Worm (Caenorhabditis elegans) whole organism, L1 larva: ENCODE measurements around the gene flp-9.

Experiments used
- blmp-1 ChIP-seq: fragments of 150-350 bp; optimal IDR thresholded peaks from 2 replicates; lab custom pipeline; 2014; ENCODE audit warnings: missing biosample characterization, missing genetic modification characterization
- ceh-63 ChIP-seq: fragments of 200-800 bp; sonication (Bioruptor generic); optimal IDR thresholded peaks from 2 replicates; lab custom pipeline; 2018; ENCODE audit warnings: mild to moderate bottlenecking, missing genetic modification characterization, missing compliant biosample characterization
- ceh-8 ChIP-seq: fragments of 200-800 bp; sonication (Bioruptor generic); optimal IDR thresholded peaks from 2 replicates; lab custom pipeline; 2018; ENCODE audit warnings: mild to moderate bottlenecking, missing genetic modification characterization, moderate library complexity, missing compliant biosample characterization
- dsc-1 ChIP-seq: sonication (generic microtip); optimal IDR thresholded peaks from 2 replicates; lab custom pipeline; 2016; ENCODE audit warnings: mild to moderate bottlenecking, missing genetic modification characterization, missing compliant biosample characterization
- efl-1 ChIP-seq, 4 experiments: fragments of 150-350 bp; optimal IDR thresholded peaks in 3 of 4; peaks in 1 of 4; 1 replicate in 1 of 4; 2 replicates in 3 of 4; lab custom pipeline; 2014; ENCODE audit warnings: missing biosample characterization in 2 of 4, missing genetic modification characterization in 2 of 4, missing genetic modification reagents in 2 of 4
- egl-13 ChIP-seq: sonication (generic microtip); optimal IDR thresholded peaks from 2 replicates; lab custom pipeline; 2016; ENCODE audit warnings: missing genotype, missing genetic modification reagents, missing genetic modification characterization, missing compliant biosample characterization
- elt-2 ChIP-seq: sonication (generic microtip); optimal IDR thresholded peaks from 2 replicates; lab custom pipeline; 2016; ENCODE audit warnings: missing genetic modification characterization, mild to moderate bottlenecking, inconsistent platforms, missing compliant biosample characterization, missing genetic modification reagents
- elt-3 ChIP-seq, 6 experiments: fragments of 150-350 bp in 1 of 6; sonication (generic microtip); optimal IDR thresholded peaks; 2 replicates each; lab custom pipeline; 2017 to 2018; ENCODE audit warnings: missing biosample characterization in 6 of 6, missing genetic modification characterization in 6 of 6, inconsistent platforms in 1 of 6
- ets-5 ChIP-seq: fragments of 200-800 bp; sonication (Bioruptor generic); IDR thresholded peaks from 2 replicates; pipeline ENCODE4 v1.3.6; 2022; ENCODE audit warnings: missing genetic modification characterization, missing compliant biosample characterization
- fkh-10 ChIP-seq: sonication (generic microtip); optimal IDR thresholded peaks from 2 replicates; lab custom pipeline; 2017; ENCODE audit warnings: missing biosample characterization, missing genetic modification reagents, missing genetic modification characterization
- fkh-4 ChIP-seq: sonication (generic microtip); optimal IDR thresholded peaks from 2 replicates; lab custom pipeline; 2016; ENCODE audit warnings: missing compliant biosample characterization, missing genetic modification characterization, borderline replicate concordance
- fos-1 ChIP-seq: fragments of 150-350 bp; optimal IDR thresholded peaks from 2 replicates; lab custom pipeline; 2014; ENCODE audit warnings: missing biosample characterization, missing genetic modification characterization
- isw-1 ChIP-seq: fragments of 200-800 bp; sonication (Bioruptor generic); IDR thresholded peaks from 2 replicates; pipeline ENCODE4 v1.3.6; 2022; ENCODE audit warnings: missing genetic modification characterization, missing compliant biosample characterization
- lin-13 ChIP-seq: fragments of 150-350 bp; optimal IDR thresholded peaks from 2 replicates; lab custom pipeline; 2014; ENCODE audit warnings: missing biosample characterization, missing genetic modification reagents, missing genetic modification characterization
- lin-14 ChIP-seq: fragments of 200-800 bp; sonication (Bioruptor generic); optimal IDR thresholded peaks from 2 replicates; lab custom pipeline; 2018; ENCODE audit warnings: mild to moderate bottlenecking, missing genetic modification characterization, moderate library complexity, missing compliant biosample characterization
- lin-35 ChIP-seq, 2 experiments: fragments of 150-350 bp; optimal IDR thresholded peaks; 2 replicates each; lab custom pipeline; 2014; ENCODE audit warnings: missing biosample characterization in 2 of 2, missing genetic modification characterization in 2 of 2, missing genetic modification reagents in 2 of 2
- mab-9 ChIP-seq: fragments of 200-800 bp; sonication (Bioruptor generic); IDR thresholded peaks from 2 replicates; pipeline ENCODE4 v1.3.6; 2022; ENCODE audit warnings: missing genetic modification reagents, missing genetic modification characterization, missing compliant biosample characterization
- nhr-12 ChIP-seq: sonication (generic microtip); optimal IDR thresholded peaks from 2 replicates; lab custom pipeline; 2017; ENCODE audit warnings: missing biosample characterization, missing genetic modification characterization
- nhr-19 ChIP-seq: fragments of 200-800 bp; sonication (Bioruptor generic); conservative IDR thresholded peaks from 2 replicates; pipeline ENCODE4 v1.3.6; 2022; ENCODE audit warnings: missing genetic modification characterization, missing compliant biosample characterization
- nhr-47 ChIP-seq: sonication (generic microtip); optimal IDR thresholded peaks from 2 replicates; lab custom pipeline; 2016; ENCODE audit warnings: mild to moderate bottlenecking, missing genetic modification characterization, moderate library complexity, missing compliant biosample characterization
- nhr-71 ChIP-seq: sonication (generic microtip); optimal IDR thresholded peaks from 2 replicates; lab custom pipeline; 2016; ENCODE audit warnings: mild to moderate bottlenecking, missing genetic modification characterization, moderate library complexity, missing compliant biosample characterization
- nhr-84 ChIP-seq: sonication (generic microtip); optimal IDR thresholded peaks from 2 replicates; lab custom pipeline; 2017; ENCODE audit warnings: missing biosample characterization, missing genetic modification characterization
- nhr-85 ChIP-seq: sonication (generic microtip); peaks from one replicate; lab custom pipeline; 2016; ENCODE audit warnings: missing genetic modification characterization, inconsistent platforms, missing compliant biosample characterization
- nhr-90 ChIP-seq: sonication (generic microtip); optimal IDR thresholded peaks from 2 replicates; lab custom pipeline; 2016; ENCODE audit warnings: mild to moderate bottlenecking, missing genetic modification characterization, missing compliant biosample characterization; ENCODE audit not compliant: poor library complexity
- pag-3 ChIP-seq: sonication (generic microtip); optimal IDR thresholded peaks from 2 replicates; lab custom pipeline; 2017; ENCODE audit warnings: missing genetic modification characterization, mild to moderate bottlenecking, missing compliant biosample characterization, antibody characterized with exemption, borderline replicate concordance; ENCODE audit not compliant: insufficient read depth
- skn-1 ChIP-seq: fragments of 150-350 bp; optimal IDR thresholded peaks from 2 replicates; lab custom pipeline; 2014; ENCODE audit warnings: missing biosample characterization, missing genetic modification characterization
- snpc-4 ChIP-seq: fragments of 150-350 bp; optimal IDR thresholded peaks from 2 replicates; lab custom pipeline; 2014; ENCODE audit warnings: missing biosample characterization, missing genetic modification characterization
- snu-23 ChIP-seq: sonication (generic microtip); optimal IDR thresholded peaks from 2 replicates; lab custom pipeline; 2016; ENCODE audit warnings: missing genetic modification characterization, missing compliant biosample characterization
- sox-4 ChIP-seq: sonication (generic microtip); optimal IDR thresholded peaks from 2 replicates; lab custom pipeline; 2016; ENCODE audit warnings: missing genetic modification characterization, missing compliant biosample characterization
- swsn-7 ChIP-seq: sonication (generic microtip); optimal IDR thresholded peaks from 2 replicates; lab custom pipeline; 2016; ENCODE audit warnings: missing genetic modification characterization, missing compliant biosample characterization
- tlp-1 ChIP-seq: fragments of 150-350 bp; optimal IDR thresholded peaks from 2 replicates; lab custom pipeline; 2014; ENCODE audit warnings: missing biosample characterization, missing genetic modification characterization
- unc-86 ChIP-seq: sonication (generic microtip); optimal IDR thresholded peaks from 2 replicates; lab custom pipeline; 2016; ENCODE audit warnings: missing genetic modification characterization, missing compliant biosample characterization
- vab-15 ChIP-seq: sonication (generic microtip); optimal IDR thresholded peaks from 2 replicates; lab custom pipeline; 2017; ENCODE audit warnings: missing genotype, mild to moderate bottlenecking, missing genetic modification characterization, missing compliant biosample characterization
- ztf-11 ChIP-seq, 2 experiments: sonication (generic microtip); optimal IDR thresholded peaks; 2 replicates each; lab custom pipeline; 2016 to 2017; ENCODE audit warnings: missing genetic modification characterization in 2 of 2, missing biosample characterization in 1 of 2, missing compliant biosample characterization in 1 of 2

Gene flp-9

ce11 chrIV:12786996-12787395, 29.6 kb upstream of the flp-9 start:
- peak; percentile 21 for TF ChIP-seq nhr-71 (tag; lab: Kevin White, UChicago)
- peak; percentile 33 for TF ChIP-seq nhr-47 (tag; lab: Kevin White, UChicago)
- TF ChIP-seq elt-2 (tag; lab: Kevin White, UChicago), result peak; percentile 10
- peak; percentile 77 for TF ChIP-seq snpc-4 (tag; lab: Kevin White, UChicago)
- TF ChIP-seq efl-1 (optimal IDR thresholded peaks at IDR 0.05; lab: Kevin White, UChicago), result peak in 1 of 2 experiments; percentile 1
- peak in 1 of 2 experiments; percentile 32 for TF ChIP-seq efl-1 (GFP tag; optimal IDR thresholded peaks at IDR 0.05 in 1 of 2; lab: Kevin White, UChicago)
- peak; percentile 0 for TF ChIP-seq snu-23 (GFP tag; lab: Kevin White, UChicago)
- TF ChIP-seq nhr-85 (tag; lab: Kevin White, UChicago), result peak; percentile 50
- peak; percentile 45 for TF ChIP-seq nhr-90 (tag; lab: Kevin White, UChicago)
- TF ChIP-seq nhr-19 (GFP tag; lab: Robert Waterston, UW), result peak; percentile 29; the same call in 1 of the 2 replicates
- TF ChIP-seq, all 84 proteins: peak for 9; not testable (repeated sequence) for 75

- TF ChIP-seq snpc-4 (tag; lab: Kevin White, UChicago) (peak; percentile 71), egl-13 (tag; lab: Kevin White, UChicago) (no peak)
- TF ChIP-seq, all 84 proteins: peak for 1
Measured at ce11 chrIV:12785988-12786387, 28.6 kb upstream of the flp-9 start.

- TF ChIP-seq fkh-4 (no peak), ets-5 (GFP tag; lab: Robert Waterston, UW) (no peak), dsc-1 (no peak), ceh-8 (no peak), elt-3 (tag; optimal IDR thresholded peaks at IDR 0.05; lab: Kevin White, UChicago) (no peak), lin-35 (GFP tag; optimal IDR thresholded peaks at IDR 0.05; lab: Kevin White, UChicago) (no peak), ceh-63 (GFP tag; lab: Kevin White, UChicago) (no peak), ztf-11 (tag; optimal IDR thresholded peaks at IDR 0.05; lab: Kevin White, UChicago) (no peak), nhr-12 (tag; lab: Kevin White, UChicago) (no peak), lin-13 (GFP tag; lab: Kevin White, UChicago) (no peak), fos-1 (no peak), mab-9 (GFP tag; lab: Robert Waterston, UW) (no peak), vab-15 (no peak), lin-14 (GFP tag; lab: Kevin White, UChicago) (no peak), skn-1 (tag; lab: Kevin White, UChicago) (no peak), sox-4 (no peak), blmp-1 (tag; lab: Kevin White, UChicago) (no peak), egl-13 (tag; lab: Kevin White, UChicago) (no peak), pag-3 (no peak)
Measured at ce11 chrIV:12783165-12783564, 25.8 kb upstream of the flp-9 start.

- TF ChIP-seq snpc-4 (tag; lab: Kevin White, UChicago) (peak; percentile 51), swsn-7 (tag; lab: Kevin White, UChicago) (no peak)
Measured at ce11 chrIV:12781804-12782449, 24.6 kb upstream of the flp-9 start.

ce11 chrIV:12780980-12781379, 23.6 kb upstream of the flp-9 start:
- TF ChIP-seq ztf-11 (tag; optimal IDR thresholded peaks at IDR 0.05; lab: Kevin White, UChicago), result no peak
- no peak for TF ChIP-seq tlp-1 (tag; lab: Kevin White, UChicago)

- no peak for TF ChIP-seq nhr-19 (GFP tag; lab: Robert Waterston, UW)
- TF ChIP-seq lin-14 (GFP tag; lab: Kevin White, UChicago), result peak; percentile 68
- no peak for TF ChIP-seq sox-4
- TF ChIP-seq unc-86 (tag; lab: Kevin White, UChicago), result no peak
- TF ChIP-seq fkh-10 (GFP tag; lab: Kevin White, UChicago), result peak; percentile 77
- no peak for TF ChIP-seq nhr-84
- no peak for TF ChIP-seq isw-1 (GFP tag; lab: Robert Waterston, UW)
Measured at ce11 chrIV:12773519-12773918, 16.1 kb upstream of the flp-9 start, which contains the start of gene unc-31. Gene unc-31, plus strand, starts transcription at chrIV:12773867.
